Fruit fly (Drosophila melanogaster) whole organism: ENCODE data around the gene Timp.

Experiments
- CG8478 ChIP-seq: fragments of >200 bp; optimal IDR thresholded peaks from 2 replicates; lab custom pipeline; 2018; ENCODE audit warnings: inconsistent platforms
- pan ChIP-seq: fragments of >200 bp; optimal IDR thresholded peaks from 2 replicates; lab custom pipeline; 2017
- psq ChIP-seq: fragments of >200 bp; optimal IDR thresholded peaks from 2 replicates; lab custom pipeline; 2017
- usp ChIP-seq: fragments of >200 bp; optimal IDR thresholded peaks from 2 replicates; lab custom pipeline; 2017; ENCODE audit warnings: missing biosample characterization, missing genetic modification characterization, mixed read lengths

dm6 chr3R:10203554-10203953, 9.3 kb downstream of the Timp start:
- TF ChIP-seq pan (lab: Kevin White, UChicago) (no peak), CG8478 (lab: Kevin White, UChicago) (no peak), psq (no peak), usp (no peak)
